Fruit fly (Drosophila melanogaster) whole organism, adult: Measurements from ENCODE around the gene Mdh2.

Experiments
- CG12768 ChIP-seq: fragments of 200-800 bp; sonication (Bioruptor generic); optimal IDR thresholded peaks from 2 replicates; lab custom pipeline; 2017; ENCODE audit warnings: missing biosample characterization, missing genetic modification characterization, mild to moderate bottlenecking, moderate library complexity, missing genetic modification reagents
- CG7101 ChIP-seq: fragments of 200-800 bp; sonication (Bioruptor generic); optimal IDR thresholded peaks from 2 replicates; lab custom pipeline; 2018; ENCODE audit warnings: missing biosample characterization, mild to moderate bottlenecking, missing genetic modification characterization, moderate library complexity
- Mnt ChIP-seq: fragments of 200-800 bp; sonication (Bioruptor generic); optimal IDR thresholded peaks from 2 replicates; lab custom pipeline; 2016; ENCODE audit warnings: missing biosample characterization, mild to moderate bottlenecking, missing genetic modification characterization
- cnc ChIP-seq, 2 experiments: fragments of >200 bp; optimal IDR thresholded peaks; 2 replicates each; lab custom pipeline; 2017
- kay ChIP-seq: fragments of 200-800 bp; sonication (Bioruptor generic); peaks from one replicate; lab custom pipeline; 2016; ENCODE audit warnings: missing biosample characterization, missing genetic modification characterization, borderline replicate concordance

dm6 chr3R:18196622-18196990, 29.6 kb upstream of the Mdh2 start:
- TF ChIP-seq cnc (optimal IDR thresholded peaks at IDR 0.05; lab: Kevin White, UChicago) (no peak), CG7101 (tag; lab: Kevin White, UChicago) (no peak), kay (GFP tag; lab: Kevin White, UChicago) (no peak), CG12768 (no peak), Mnt (GFP tag; lab: Kevin White, UChicago) (no peak)
